Worm (Caenorhabditis elegans): ENCODE measurements around the gene T28F3.5.

T28F3.5 gene

DNA sequence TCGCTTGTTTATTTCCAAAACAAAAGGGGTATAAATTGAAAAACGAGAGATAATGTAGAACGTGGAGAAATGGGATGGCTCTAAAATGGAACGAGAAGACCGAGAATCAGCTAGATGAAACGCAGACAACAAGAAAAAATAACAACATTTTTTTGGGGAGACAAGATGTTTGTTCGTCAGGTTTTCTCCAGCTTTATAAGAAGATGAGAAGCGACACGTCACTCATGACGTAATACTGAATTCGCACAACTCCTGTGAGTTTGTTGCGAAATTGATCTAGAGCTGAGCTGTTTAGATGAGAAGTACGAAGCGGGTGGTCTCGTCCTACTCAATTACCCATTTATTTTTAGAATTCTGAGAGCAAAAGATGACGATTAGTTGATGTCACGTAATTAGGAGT, 9.3 kb upstream of the T28F3.5 start:
- TF ChIP-seq atf-7 (tag; optimal IDR thresholded peaks at IDR 0.05) (peak; percentile 30), attf-6 (GFP tag; IDR thresholded peaks at IDR 0.05) (0 out of 2 replicates have a peak, but pooled peaks have one; percentile 54), sdz-38 (tag; optimal IDR thresholded peaks at IDR 0.05) (no peak), cebp-1 (GFP tag; IDR thresholded peaks at IDR 0.05) (no peak), cebp-1 (tag; optimal IDR thresholded peaks at IDR 0.05) (peak; percentile 84), hsf-1 (GFP tag; IDR thresholded peaks at IDR 0.05) (peak; percentile 50; the same call in 1 of the 2 replicates), nhr-80 (tag; optimal IDR thresholded peaks at IDR 0.05) (no peak), tlf-1 (GFP tag; optimal IDR thresholded peaks at IDR 0.05) (no peak), lin-40 (tag; optimal IDR thresholded peaks at IDR 0.05) (peak; percentile 33), F10E7.11 (tag; optimal IDR thresholded peaks at IDR 0.05) (no peak), egl-18 (GFP tag; IDR thresholded peaks at IDR 0.05) (no peak), snpc-4 (GFP tag; optimal IDR thresholded peaks at IDR 0.05) (no peak), snpc-4 (tag; optimal IDR thresholded peaks at IDR 0.05) (peak in 1 of 4 experiments; percentile 31), F22D6.2 (tag; optimal IDR thresholded peaks at IDR 0.05) (no peak), snpc-1.3 (tag; optimal IDR thresholded peaks at IDR 0.05; ENCODE audit: insufficient read depth) (no peak)

DNA sequence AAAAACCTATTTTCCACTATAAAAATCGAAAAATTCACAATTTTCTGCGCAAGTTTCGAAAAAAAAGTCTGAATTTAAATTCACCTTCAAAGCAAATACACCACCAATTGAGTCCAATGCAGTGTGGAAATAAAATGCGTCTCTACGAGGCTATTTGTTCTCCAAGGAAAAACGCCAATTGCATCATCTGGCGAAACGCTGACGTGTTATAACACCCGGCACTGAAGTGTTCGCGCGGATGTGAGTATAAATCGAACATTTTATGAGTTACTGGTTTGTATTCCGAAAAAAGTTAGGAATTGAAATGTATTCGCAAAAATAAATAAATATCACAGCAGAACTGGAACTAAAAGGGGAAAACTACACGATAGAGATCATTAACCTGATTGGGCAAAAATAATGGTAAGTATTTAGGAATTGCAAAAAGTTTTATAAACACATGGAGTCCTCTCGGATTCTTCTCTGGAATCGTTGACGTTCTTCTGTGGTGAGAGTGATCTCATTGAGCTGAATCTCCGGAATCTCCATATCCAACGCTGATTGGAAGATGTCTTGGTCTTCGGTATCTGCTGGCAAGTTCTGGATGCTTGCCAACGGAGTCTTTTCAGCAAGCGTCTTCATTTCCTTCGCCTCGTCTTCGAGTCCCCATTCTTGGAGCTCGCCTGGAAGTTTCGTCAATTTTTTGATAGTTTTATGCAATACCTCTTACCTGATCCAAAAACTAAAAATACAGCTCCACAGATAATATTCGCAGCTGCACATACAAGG, 6.5 kb upstream of the T28F3.5 start, which contains the start of gene zipt-7.1:
zipt-7.1 (minus strand) TSS at position 232 of the 768 bp plus-strand sequence.
- TF ChIP-seq Y79H2A.3 (GFP tag; conservative IDR thresholded peaks at IDR 0.05), result no peak
- 0 out of 2 replicates have a peak, but pooled peaks have one; percentile 28 for TF ChIP-seq nfyb-1 (GFP tag; IDR thresholded peaks at IDR 0.05)
- TF ChIP-seq madf-3 (GFP tag; IDR thresholded peaks at IDR 0.05), result 0 out of 2 replicates have a peak, but pooled peaks have one; percentile 62

DNA sequence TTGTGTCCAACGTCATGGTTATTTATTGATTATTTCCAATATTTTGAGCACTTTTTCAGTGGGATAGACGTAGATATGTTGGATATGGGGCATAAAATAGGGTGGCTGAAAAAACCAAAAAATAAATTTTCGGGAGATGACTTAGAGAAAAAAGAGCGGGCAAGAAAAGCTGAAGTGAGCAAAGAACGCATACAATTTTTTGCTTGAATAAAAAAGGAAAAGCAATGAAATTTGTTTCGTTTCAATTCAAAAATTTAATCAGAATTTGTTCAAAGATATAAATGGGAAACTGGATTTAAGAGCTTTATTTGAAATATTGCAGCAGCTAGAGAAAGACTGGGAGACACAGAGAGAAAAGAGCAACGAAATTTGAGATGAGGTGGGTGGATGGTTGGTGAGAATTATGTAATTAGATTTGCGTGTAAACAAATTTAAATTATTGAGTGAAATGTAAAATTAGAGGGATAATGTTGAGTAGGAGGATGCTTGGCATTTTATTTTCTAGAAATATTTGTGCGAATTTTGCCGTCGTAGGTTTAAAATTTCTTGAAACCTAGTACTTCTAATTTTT, 2.9 kb upstream of the T28F3.5 start, which contains the start of the genes T28F3.11 and slc-17.4:
T28F3.11 (minus strand) TSS at position 51 of the 571 bp plus-strand sequence.
slc-17.4 (minus strand) TSS at position 105 of the 571 bp plus-strand sequence.
- TF ChIP-seq zfh-2 (GFP tag; conservative IDR thresholded peaks at IDR 0.05), result no peak
- no peak for TF ChIP-seq ztf-28 (GFP tag; IDR thresholded peaks at IDR 0.05)
- TF ChIP-seq attf-5 (GFP tag; optimal IDR thresholded peaks at IDR 0.05), result no peak
- no peak for TF ChIP-seq hmg-20 (GFP tag; IDR thresholded peaks at IDR 0.05)
- no peak for TF ChIP-seq F22D6.2 (tag; optimal IDR thresholded peaks at IDR 0.05)

DNA sequence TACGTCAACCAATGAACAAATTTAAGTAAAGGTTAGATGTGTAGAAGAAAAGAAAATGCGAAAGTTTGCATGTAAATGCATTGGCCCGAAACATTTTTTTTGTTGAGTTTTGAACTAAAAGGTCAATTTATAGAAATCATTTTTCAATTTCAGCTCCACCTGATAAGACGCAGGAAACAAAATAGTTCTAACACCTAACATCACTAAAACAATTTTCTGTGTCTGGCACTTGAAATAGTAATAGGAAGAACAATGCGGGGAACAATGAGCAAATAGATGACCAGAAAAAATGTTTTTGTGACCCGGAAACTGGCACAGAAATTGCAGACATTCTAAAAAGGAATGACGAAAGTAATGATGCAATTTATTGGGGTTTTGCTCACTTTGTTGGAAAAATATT, 2.2 kb upstream of the T28F3.5 start:
- TF ChIP-seq mcd-1 (GFP tag; IDR thresholded peaks at IDR 0.05), result no peak
- peak; percentile 45 for TF ChIP-seq nhr-80 (tag; optimal IDR thresholded peaks at IDR 0.05)

DNA sequence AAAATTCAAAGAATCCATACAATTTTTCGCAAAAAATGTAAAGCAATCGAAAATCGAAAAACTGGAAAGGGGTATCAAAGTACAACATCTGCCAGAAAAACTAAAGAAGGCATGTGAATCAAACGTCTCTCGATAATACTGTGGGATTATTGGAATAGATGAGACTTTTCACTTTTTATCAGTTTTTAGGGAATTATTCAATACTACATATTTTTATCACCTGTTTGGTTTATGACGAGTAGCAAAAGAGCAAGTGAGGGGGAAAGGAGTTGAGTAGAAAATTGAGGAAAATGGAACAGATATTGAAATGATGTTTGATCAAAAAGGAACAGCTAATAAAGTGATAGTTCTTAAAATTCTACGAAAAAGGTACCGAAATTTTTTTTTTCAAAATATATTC, 1.5 kb upstream of the T28F3.5 start:
- no peak for TF ChIP-seq ztf-22 (GFP tag; optimal IDR thresholded peaks at IDR 0.05)
- TF ChIP-seq nhr-80 (tag; optimal IDR thresholded peaks at IDR 0.05), result peak; percentile 9

DNA sequence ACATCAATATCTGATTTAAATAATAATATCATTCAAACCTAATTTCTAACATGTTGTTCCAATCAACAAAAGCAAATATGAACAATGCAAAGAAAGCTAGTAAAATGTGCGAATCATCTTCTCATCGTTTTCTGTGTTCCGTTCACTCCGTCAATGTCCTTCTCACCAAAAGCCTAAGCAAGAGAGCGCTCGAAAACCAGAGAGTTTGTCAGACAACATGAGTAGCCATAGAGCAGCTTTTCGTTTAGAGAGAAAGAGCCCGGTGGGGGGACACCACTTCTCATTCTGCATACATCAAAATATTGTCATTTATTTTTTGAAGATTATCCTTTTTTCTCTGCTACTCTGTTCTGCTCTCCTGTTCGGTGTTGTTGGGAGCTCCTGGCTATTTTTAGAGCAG, 910 bp upstream of the T28F3.5 start:
- no peak for TF ChIP-seq egrh-3 (GFP tag; IDR thresholded peaks at IDR 0.05)
- no peak for TF ChIP-seq nhr-80 (tag; optimal IDR thresholded peaks at IDR 0.05)
- TF ChIP-seq snpc-1.1 (tag; optimal IDR thresholded peaks at IDR 0.05; ENCODE audit: insufficient read depth), result no peak

Measured in whole organism, young adult.